Worm (Caenorhabditis elegans) whole organism, young adult: ENCODE data around the gene sec-22.

Experiments
- C17E4.6 ChIP-seq: fragments of 200-800 bp; sonication (Bioruptor generic); IDR thresholded peaks from 2 replicates; pipeline ENCODE4 v1.3.6; 2022; ENCODE audit warnings: missing genetic modification reagents, missing genetic modification characterization, missing compliant biosample characterization
- F39B2.1 ChIP-seq: fragments of 200-800 bp; sonication (Bioruptor generic); IDR thresholded peaks from 2 replicates; pipeline ENCODE4 v1.3.6; 2022; ENCODE audit warnings: missing genetic modification reagents, missing genetic modification characterization, missing compliant biosample characterization
- F57A8.1 ChIP-seq: fragments of 200-800 bp; sonication (Bioruptor generic); optimal IDR thresholded peaks from 2 replicates; lab custom pipeline; 2018; ENCODE audit warnings: mild to moderate bottlenecking, missing genetic modification characterization, moderate library complexity, missing compliant biosample characterization
- Y53F4B.3 ChIP-seq: fragments of 200-800 bp; sonication (Bioruptor generic); IDR thresholded peaks from 2 replicates; pipeline ENCODE4 v1.3.6; 2022; ENCODE audit warnings: missing genetic modification reagents, missing genetic modification characterization, missing compliant biosample characterization
- ZK185.1 ChIP-seq: sonication (generic microtip); optimal IDR thresholded peaks from 2 replicates; lab custom pipeline; 2016; ENCODE audit warnings: mild to moderate bottlenecking, missing genetic modification characterization, missing compliant biosample characterization; ENCODE audit not compliant: poor library complexity, severe bottlenecking
- athp-1 ChIP-seq: sonication (generic microtip); optimal IDR thresholded peaks from 2 replicates; lab custom pipeline; 2017; ENCODE audit warnings: mild to moderate bottlenecking, missing genetic modification characterization, missing compliant biosample characterization
- attf-5 ChIP-seq: fragments of 200-800 bp; sonication (Bioruptor generic); optimal IDR thresholded peaks from 2 replicates; lab custom pipeline; 2018; ENCODE audit warnings: mild to moderate bottlenecking, missing genetic modification characterization, missing compliant biosample characterization
- ccch-3 ChIP-seq: fragments of 200-800 bp; sonication (Bioruptor generic); optimal IDR thresholded peaks from 2 replicates; lab custom pipeline; 2018; ENCODE audit warnings: mild to moderate bottlenecking, missing genetic modification characterization, missing compliant biosample characterization
- cebp-2 ChIP-seq: fragments of 200-800 bp; sonication (Bioruptor generic); IDR thresholded peaks from 2 replicates; pipeline ENCODE4 v1.3.6; 2022; ENCODE audit warnings: missing genetic modification characterization, missing compliant biosample characterization
- ceh-58 ChIP-seq: fragments of 200-800 bp; sonication (Bioruptor generic); IDR thresholded peaks from 2 replicates; pipeline ENCODE4 v1.3.6; 2022; ENCODE audit warnings: missing genetic modification characterization, missing compliant biosample characterization
- ceh-91 ChIP-seq: fragments of 200-800 bp; sonication (Bioruptor generic); IDR thresholded peaks from 2 replicates; pipeline ENCODE4 v1.3.6; 2022; ENCODE audit warnings: missing genetic modification reagents, missing genetic modification characterization, missing compliant biosample characterization
- egrh-3 ChIP-seq: fragments of 200-800 bp; sonication (Bioruptor generic); IDR thresholded peaks from 2 replicates; pipeline ENCODE4 v1.3.6; 2022; ENCODE audit warnings: missing genetic modification reagents, missing genetic modification characterization, missing compliant biosample characterization
- fkh-3 ChIP-seq: sonication (generic microtip); optimal IDR thresholded peaks from 2 replicates; lab custom pipeline; 2016; ENCODE audit warnings: mild to moderate bottlenecking, missing genetic modification characterization, missing compliant biosample characterization
- him-1 ChIP-seq: sonication (generic microtip); optimal IDR thresholded peaks from 2 replicates; lab custom pipeline; 2016; ENCODE audit warnings: missing genotype, missing genetic modification reagents, missing genetic modification characterization, missing compliant biosample characterization
- hlh-26 ChIP-seq: fragments of 200-800 bp; sonication (Bioruptor generic); conservative IDR thresholded peaks from 2 replicates; pipeline ENCODE4 v1.3.6; 2022; ENCODE audit warnings: missing genetic modification reagents, missing genetic modification characterization, missing compliant biosample characterization
- hmg-20 ChIP-seq: fragments of 200-800 bp; sonication (Bioruptor generic); IDR thresholded peaks from 2 replicates; pipeline ENCODE4 v1.3.6; 2022; ENCODE audit warnings: missing genetic modification reagents, missing genetic modification characterization, missing compliant biosample characterization
- hsf-1 ChIP-seq: fragments of 200-800 bp; sonication (Bioruptor generic); IDR thresholded peaks from 2 replicates; pipeline ENCODE4 v1.3.6; 2022; ENCODE audit warnings: missing genetic modification reagents, missing genetic modification characterization, missing compliant biosample characterization
- let-607 ChIP-seq, 2 experiments: fragments of 200-800 bp in 1 of 2; sonication (Bioruptor generic) in 1 of 2; sonication (generic microtip) in 1 of 2; optimal IDR thresholded peaks; 2 replicates each; lab custom pipeline; 2016 to 2018; ENCODE audit warnings: mild to moderate bottlenecking in 2 of 2, missing compliant biosample characterization in 2 of 2, missing genetic modification characterization in 2 of 2, moderate library complexity in 2 of 2, missing genotype in 1 of 2
- lin-26 ChIP-seq: fragments of 200-800 bp; sonication (Bioruptor generic); IDR thresholded peaks from 2 replicates; pipeline ENCODE4 v1.3.6; 2022; ENCODE audit warnings: missing genetic modification reagents, missing genetic modification characterization, missing compliant biosample characterization
- lin-40 ChIP-seq: sonication (generic microtip); optimal IDR thresholded peaks from 2 replicates; lab custom pipeline; 2016; ENCODE audit warnings: missing genetic modification characterization, mild to moderate bottlenecking, missing compliant biosample characterization, missing genotype, missing genetic modification reagents
- lin-54 ChIP-seq: fragments of 200-800 bp; sonication (Bioruptor generic); optimal IDR thresholded peaks from 2 replicates; lab custom pipeline; 2018; ENCODE audit warnings: mild to moderate bottlenecking, missing genetic modification characterization, missing compliant biosample characterization
- lir-1 ChIP-seq: fragments of 200-800 bp; sonication (Bioruptor generic); conservative IDR thresholded peaks from 2 replicates; pipeline ENCODE4 v1.3.6; 2022; ENCODE audit warnings: missing genetic modification reagents, missing genetic modification characterization, missing compliant biosample characterization
- lsy-27 ChIP-seq: sonication (generic microtip); optimal IDR thresholded peaks from 2 replicates; lab custom pipeline; 2017; ENCODE audit warnings: missing genetic modification characterization, mild to moderate bottlenecking, missing compliant biosample characterization, antibody characterized with exemption, missing genotype, borderline replicate concordance; ENCODE audit not compliant: insufficient read depth
- mxl-1 ChIP-seq: sonication (generic microtip); optimal IDR thresholded peaks from 2 replicates; lab custom pipeline; 2016; ENCODE audit warnings: missing genetic modification characterization, missing compliant biosample characterization
- nfya-1 ChIP-seq: sonication (generic microtip); optimal IDR thresholded peaks from 2 replicates; lab custom pipeline; 2017; ENCODE audit warnings: antibody characterized with exemption, missing compliant biosample characterization, missing genetic modification characterization, borderline replicate concordance; ENCODE audit not compliant: insufficient read depth
- nfyb-1 ChIP-seq: fragments of 200-800 bp; sonication (Bioruptor generic); IDR thresholded peaks from 2 replicates; pipeline ENCODE4 v1.3.6; 2022; ENCODE audit warnings: missing genetic modification reagents, missing genetic modification characterization, missing compliant biosample characterization
- pha-4 ChIP-seq: fragments of 150-350 bp; sonication (generic microtip); optimal IDR thresholded peaks from 2 replicates; lab custom pipeline; 2014; ENCODE audit warnings: missing biosample characterization, missing genetic modification reagents, missing genetic modification characterization
- sea-2 ChIP-seq: fragments of 200-800 bp; sonication (Bioruptor generic); IDR thresholded peaks from 2 replicates; pipeline ENCODE4 v1.3.6; 2022; ENCODE audit warnings: missing genetic modification characterization, missing compliant biosample characterization
- snpc-3.4 ChIP-seq: sonication (generic microtip); optimal IDR thresholded peaks from 2 replicates; lab custom pipeline; 2017; ENCODE audit warnings: missing genetic modification characterization, mild to moderate bottlenecking, missing compliant biosample characterization, antibody characterized with exemption, moderate library complexity, missing genotype, missing genetic modification reagents
- snpc-4 ChIP-seq, 5 experiments: fragments of 150-350 bp in 1 of 5; sonication (generic microtip) in 4 of 5; optimal IDR thresholded peaks; 2 replicates each; lab custom pipeline; 2014 to 2018; ENCODE audit warnings: missing genetic modification characterization in 5 of 5, missing biosample characterization in 3 of 5, antibody characterized with exemption in 2 of 5, mild to moderate bottlenecking in 2 of 5, missing compliant biosample characterization in 2 of 5, missing genotype in 2 of 5, moderate library complexity in 2 of 5, missing genetic modification reagents in 1 of 5
- unc-62 ChIP-seq: fragments of 150-350 bp; optimal IDR thresholded peaks from 2 replicates; lab custom pipeline; 2014; ENCODE audit warnings: missing biosample characterization, missing genetic modification reagents, missing genetic modification characterization
- zfh-2 ChIP-seq: fragments of 200-800 bp; sonication (Bioruptor generic); conservative IDR thresholded peaks from 2 replicates; pipeline ENCODE4 v1.3.6; 2022; ENCODE audit warnings: missing genetic modification reagents, missing genetic modification characterization, missing compliant biosample characterization
- zim-3 ChIP-seq: sonication (generic microtip); optimal IDR thresholded peaks from 2 replicates; lab custom pipeline; 2017; ENCODE audit warnings: mild to moderate bottlenecking, missing genetic modification characterization, moderate library complexity, missing compliant biosample characterization
- ztf-25 ChIP-seq: fragments of 200-800 bp; sonication (Bioruptor generic); IDR thresholded peaks from 2 replicates; pipeline ENCODE4 v1.3.6; 2022; ENCODE audit warnings: missing genetic modification reagents, missing genetic modification characterization, missing compliant biosample characterization
- ztf-26 ChIP-seq: sonication (generic microtip); optimal IDR thresholded peaks from 2 replicates; lab custom pipeline; 2017; ENCODE audit warnings: missing genetic modification characterization, missing compliant biosample characterization
- ztf-28 ChIP-seq: fragments of 200-800 bp; sonication (Bioruptor generic); IDR thresholded peaks from 2 replicates; pipeline ENCODE4 v1.3.6; 2022; ENCODE audit warnings: missing genetic modification reagents, missing genetic modification characterization, missing compliant biosample characterization

Gene sec-22

DNA sequence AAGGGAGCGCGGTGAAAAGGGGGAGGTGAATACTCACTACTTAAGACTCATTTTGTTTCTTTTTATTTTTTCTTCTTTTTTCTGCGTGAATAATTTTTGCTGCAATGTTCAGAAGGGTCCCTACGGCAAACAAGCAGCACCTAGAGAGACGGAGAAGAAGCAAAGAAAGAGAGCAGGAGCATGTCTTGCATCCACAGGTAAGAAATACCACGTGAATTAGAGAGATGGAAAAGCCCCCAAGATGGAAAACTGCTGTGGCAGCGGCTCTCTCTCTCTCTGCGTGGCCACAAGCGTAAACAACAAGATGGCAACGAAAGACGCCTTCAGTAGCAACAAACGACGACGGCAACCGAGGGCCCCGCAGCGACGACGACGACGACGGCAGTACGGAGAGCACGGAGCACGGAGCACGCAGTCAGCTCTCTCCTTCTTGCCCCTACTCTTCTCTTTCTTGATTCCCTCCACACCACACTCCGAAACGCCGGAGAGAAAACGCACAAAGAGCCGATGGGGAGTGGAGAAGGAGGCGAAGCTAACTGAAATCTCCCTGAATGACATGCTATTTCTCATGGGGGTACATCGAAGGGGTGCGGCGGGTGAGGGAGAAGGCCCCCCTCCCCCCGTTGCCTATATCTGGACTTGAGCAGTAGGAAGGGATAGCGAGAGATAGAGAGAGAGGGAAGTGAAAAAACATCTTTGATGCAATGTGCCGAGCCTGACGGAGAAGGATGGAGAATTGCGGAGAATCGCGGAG lies 42.5 kb upstream of the sec-22 start (continued):
- TF ChIP-seq lin-26 (GFP tag; lab: Robert Waterston, UW) = no peak

DNA sequence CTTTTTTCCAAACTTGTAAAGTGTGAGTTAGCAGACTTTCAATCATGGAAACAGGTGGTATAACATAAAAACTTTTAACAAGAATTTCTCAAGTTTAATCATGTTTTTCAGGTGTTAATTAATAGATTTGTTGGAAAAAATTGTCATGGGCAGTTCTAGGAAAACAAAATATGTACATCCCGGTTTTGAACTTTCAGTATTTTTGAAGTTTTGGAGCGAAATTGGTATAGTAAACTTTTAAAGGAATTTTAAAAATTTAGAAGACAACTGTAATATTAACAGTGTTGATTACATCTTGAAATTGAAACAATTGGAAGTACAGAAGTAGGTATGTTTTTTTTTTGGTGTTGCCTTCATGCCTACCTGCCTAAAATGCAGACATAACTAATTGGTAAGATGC lies 40.7 kb upstream of the sec-22 start:
- TF ChIP-seq attf-5 (GFP tag; lab: Kevin White, UChicago) = no peak
- TF ChIP-seq hlh-26 (GFP tag; lab: Robert Waterston, UW) = no peak
- no peak for TF ChIP-seq Y53F4B.3
- TF ChIP-seq ztf-25 (GFP tag; lab: Robert Waterston, UW) = no peak
- TF ChIP-seq him-1 = no peak
- TF ChIP-seq F57A8.1 (GFP tag; lab: Kevin White, UChicago) = no peak
- TF ChIP-seq cebp-2 (GFP tag; lab: Robert Waterston, UW) = no peak
- no peak for TF ChIP-seq C17E4.6 (GFP tag; lab: Robert Waterston, UW)
- no peak for TF ChIP-seq lin-54
- TF ChIP-seq ztf-26 (tag; lab: Kevin White, UChicago) = no peak
- no peak for TF ChIP-seq let-607 (tag; optimal IDR thresholded peaks at IDR 0.05; lab: Kevin White, UChicago)
- TF ChIP-seq egrh-3 (GFP tag; lab: Robert Waterston, UW) = no peak
- no peak for TF ChIP-seq lin-40
- no peak for TF ChIP-seq mxl-1 (tag; lab: Kevin White, UChicago)
- TF ChIP-seq hmg-20 = no peak
- no peak for TF ChIP-seq ceh-91 (GFP tag; lab: Robert Waterston, UW)
- TF ChIP-seq ztf-28 (GFP tag; lab: Robert Waterston, UW) = no peak
- TF ChIP-seq F39B2.1 = no peak
- TF ChIP-seq ZK185.1 (tag; lab: Kevin White, UChicago) = no peak
- TF ChIP-seq zfh-2 (GFP tag; lab: Robert Waterston, UW) = no peak

DNA sequence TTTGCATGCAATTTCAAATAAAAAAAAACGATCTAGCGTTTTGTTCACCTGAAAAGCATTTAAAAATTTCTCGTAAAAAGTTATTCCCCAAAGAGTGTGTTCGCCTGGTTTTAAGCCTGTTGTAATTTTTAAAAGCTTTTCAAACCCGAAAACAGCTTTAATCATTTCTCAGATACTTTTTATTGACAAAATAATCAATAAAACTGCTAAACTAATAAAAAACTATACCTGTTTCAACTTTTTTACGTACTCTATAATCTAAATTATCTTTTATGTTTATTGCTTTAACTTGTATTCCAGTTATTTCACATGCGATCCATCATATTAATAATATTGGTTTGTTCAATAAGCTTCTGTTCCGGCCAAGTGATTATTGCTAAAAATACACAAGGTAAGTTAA lies 31.3 kb upstream of the sec-22 start, which contains the start of gene cutl-21:
TSS of gene cutl-21 (plus strand) at position 301 of the 400 bp plus-strand sequence.
- TF ChIP-seq mxl-1 (tag; lab: Kevin White, UChicago) = no peak
- TF ChIP-seq hsf-1 (GFP tag; lab: Robert Waterston, UW) = no peak
- TF ChIP-seq ztf-28 (GFP tag; lab: Robert Waterston, UW) = no peak
- no peak for TF ChIP-seq athp-1 (tag; lab: Kevin White, UChicago)
- TF ChIP-seq unc-62 (GFP tag; lab: Kevin White, UChicago) = no peak
- TF ChIP-seq ceh-58 (GFP tag; lab: Robert Waterston, UW) = no peak
- no peak for TF ChIP-seq nfyb-1 (GFP tag; lab: Robert Waterston, UW)
- no peak for TF ChIP-seq lin-54
- TF ChIP-seq zim-3 = no peak
- no peak for TF ChIP-seq snpc-3.4 (tag; lab: Kevin White, UChicago)
- TF ChIP-seq pha-4 (tag; lab: Kevin White, UChicago) = no peak
- TF ChIP-seq sea-2 (GFP tag; lab: Robert Waterston, UW) = no peak
- no peak for TF ChIP-seq snpc-4 (GFP tag; optimal IDR thresholded peaks at IDR 0.05; lab: Kevin White, UChicago)
- TF ChIP-seq snpc-4 (tag; optimal IDR thresholded peaks at IDR 0.05; lab: Kevin White, UChicago) = no peak
- TF ChIP-seq ccch-3 (GFP tag; lab: Kevin White, UChicago) = no peak
- TF ChIP-seq nfya-1 (tag; lab: Kevin White, UChicago) = no peak
- no peak for TF ChIP-seq lsy-27 (tag; lab: Kevin White, UChicago)
- TF ChIP-seq lir-1 (GFP tag; lab: Robert Waterston, UW) = no peak
- TF ChIP-seq fkh-3 (tag; lab: Kevin White, UChicago) = no peak
